Fruit fly (Drosophila melanogaster) Kc167 (cell line): Measurements from ENCODE around the gene ssx.

Experiments used
- Sin3A ChIP-seq: fragments of >200 bp; optimal IDR thresholded peaks from 2 replicates; lab custom pipeline; 2018; ENCODE audit warnings: missing external identifiers
- h ChIP-seq: fragments of >200 bp; optimal IDR thresholded peaks from 3 replicates; lab custom pipeline; 2018; ENCODE audit warnings: missing external identifiers
- insv ChIP-seq: fragments of >200 bp; optimal IDR thresholded peaks from 3 replicates; lab custom pipeline; 2018; ENCODE audit warnings: missing external identifiers
- psq ChIP-seq: fragments of >200 bp; optimal IDR thresholded peaks from 2 replicates; lab custom pipeline; 2017; ENCODE audit warnings: missing external identifiers
- ttk ChIP-seq: sonication (Bioruptor generic); optimal IDR thresholded peaks from 2 replicates; lab custom pipeline; 2017; ENCODE audit warnings: missing external identifiers

DNA sequence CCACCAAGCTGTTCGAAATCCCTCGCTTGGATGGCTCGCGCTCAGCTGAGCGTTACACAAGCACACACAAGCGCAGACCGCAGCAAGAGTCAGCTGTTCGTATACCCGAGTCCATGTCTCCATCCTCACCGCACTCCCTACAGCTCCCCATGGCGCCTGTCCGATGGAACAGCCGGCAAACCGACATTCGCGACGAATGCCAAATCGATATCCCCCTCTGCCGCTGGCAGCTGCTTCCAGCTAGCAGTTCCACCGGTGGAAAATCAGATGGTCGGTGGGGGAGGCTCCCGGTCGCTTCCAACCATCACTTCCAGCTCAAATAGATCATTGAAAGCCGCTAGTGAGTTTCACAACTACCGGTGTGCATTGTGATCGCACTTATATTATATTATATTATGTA lies 39.9 kb downstream of the ssx start:
- TF ChIP-seq psq (lab: Kevin White, UChicago) (no peak), insv (lab: Kevin White, UChicago) (no peak), h (lab: Kevin White, UChicago) (no peak), ttk (no peak), Sin3A (lab: Kevin White, UChicago) (no peak)
